Fruit fly (Drosophila melanogaster): ENCODE results near the gene CG13051.

DNA sequence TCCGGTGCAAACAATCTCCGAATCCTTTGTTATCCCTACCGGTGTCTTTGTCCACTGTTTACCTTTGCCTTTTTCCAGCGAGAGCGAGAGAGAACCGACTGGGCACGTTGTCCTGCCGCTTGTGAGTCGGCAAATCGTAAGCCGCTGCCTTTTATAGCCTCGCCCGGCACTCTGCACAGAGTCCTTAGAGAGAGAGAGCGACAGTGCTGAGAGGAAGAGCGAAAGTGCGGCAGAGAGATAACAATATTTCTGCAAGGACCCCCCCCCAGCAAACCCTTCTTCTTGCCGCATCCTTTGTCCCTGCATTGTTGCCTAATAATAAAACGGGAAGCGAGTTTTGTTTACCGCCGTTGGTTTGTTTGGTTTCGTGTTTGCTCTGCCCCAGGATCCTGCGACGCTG lies 12.6 kb downstream of the CG13051 start, which contains the start of gene CG13055:
- TF ChIP-seq CG8478 (optimal IDR thresholded peaks at IDR 0.05) (no peak), CTCF (optimal IDR thresholded peaks at IDR 0.05) (no peak)

All from S2 (cell line).